Worm (Caenorhabditis elegans): ENCODE results near the gene B0432.8.
"Not testable (repeated sequence)": the region's sequence is repeated elsewhere in the genome, so short reads cannot be mapped to it uniquely, and the experiment has no call there.

DNA sequence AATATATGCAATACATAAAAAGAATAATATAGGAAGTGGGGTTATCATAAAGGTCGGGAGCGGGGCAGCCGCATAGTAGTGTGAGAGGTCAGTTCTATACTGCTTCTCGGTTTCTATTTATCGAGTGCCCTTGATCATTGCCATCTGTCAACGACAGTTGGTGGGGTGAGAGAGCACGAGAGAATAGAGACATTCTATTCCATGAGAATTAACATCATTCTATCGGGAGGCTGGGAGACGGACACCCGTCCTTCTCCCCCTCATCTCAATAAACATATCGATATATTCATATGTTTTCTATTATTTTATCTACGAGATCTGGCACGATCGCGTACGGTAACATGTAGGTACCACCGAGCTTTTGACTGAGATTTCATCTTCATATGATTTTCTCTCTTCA, 33.6 kb upstream of the B0432.8 start, which contains the start of gene mps-2:
- TF ChIP-seq nhr-28, mep-1, nhr-11, nhr-237, zag-1, unc-39 (tag; optimal IDR thresholded peaks at IDR 0.05): not testable (repeated sequence)

All from whole organism, L4 larva.